Fruit fly (Drosophila melanogaster): ENCODE data around the gene CG31089.

dm6 chr3R:25895522-25895921 is 6.9 kb upstream of the CG31089 start, which contains the start of gene Sodq:
- TF ChIP-seq psq (optimal IDR thresholded peaks at IDR 0.05) (no peak), usp (GFP tag; optimal IDR thresholded peaks at IDR 0.05) (no peak), CG8478 (optimal IDR thresholded peaks at IDR 0.05) (no peak)
